Fruit fly (Drosophila melanogaster) whole organism, embryonic: Measurements from ENCODE around the gene CG7611.

ENCODE experiments used
- Abd-B ChIP-seq: fragments of 200-800 bp; sonication (Bioruptor generic); optimal IDR thresholded peaks from 2 replicates; lab custom pipeline; 2018; ENCODE audit warnings: missing biosample characterization, mild to moderate bottlenecking, missing genetic modification characterization, moderate library complexity
- Asciz ChIP-seq: fragments of 200-800 bp; sonication (Bioruptor generic); optimal IDR thresholded peaks from 2 replicates; lab custom pipeline; 2017; ENCODE audit warnings: missing biosample characterization, mild to moderate bottlenecking, missing genetic modification characterization, missing genetic modification reagents
- CG10321 ChIP-seq: fragments of 200-800 bp; sonication (Bioruptor generic); IDR thresholded peaks from 2 replicates; pipeline ENCODE4 v1.3.6; 2022; ENCODE audit warnings: missing biosample characterization, missing genetic modification characterization
- CG11085 ChIP-seq: fragments of 200-800 bp; sonication (Bioruptor generic); IDR thresholded peaks from 2 replicates; pipeline ENCODE4 v1.3.6; 2022; ENCODE audit warnings: missing biosample characterization, missing genetic modification characterization
- CG11560 ChIP-seq: fragments of 200-800 bp; sonication (Bioruptor generic); IDR thresholded peaks from 3 replicates; pipeline ENCODE4 v1.3.6; 2022; ENCODE audit warnings: missing biosample characterization, missing genetic modification characterization
- CG11696 ChIP-seq: fragments of 200-800 bp; sonication (Bioruptor generic); IDR thresholded peaks from 2 replicates; pipeline ENCODE4 v1.3.6; 2022; ENCODE audit warnings: missing biosample characterization, missing genetic modification characterization
- CG11723 ChIP-seq: fragments of 200-800 bp; sonication (Bioruptor generic); optimal IDR thresholded peaks from 2 replicates; lab custom pipeline; 2017; ENCODE audit warnings: missing biosample characterization, mild to moderate bottlenecking, missing genetic modification characterization
- CG12744 ChIP-seq: fragments of 200-800 bp; sonication (Bioruptor generic); optimal IDR thresholded peaks from 2 replicates; lab custom pipeline; 2016; ENCODE audit warnings: missing biosample characterization, missing genetic modification characterization
- CG14014 ChIP-seq: fragments of 200-800 bp; sonication (Bioruptor generic); IDR thresholded peaks from 2 replicates; pipeline ENCODE4 v1.3.6; 2022; ENCODE audit warnings: missing biosample characterization, missing genetic modification characterization
- CG15601 ChIP-seq: fragments of 200-800 bp; sonication (Bioruptor generic); optimal IDR thresholded peaks from 3 replicates; lab custom pipeline; 2019; ENCODE audit warnings: missing biosample characterization, mild to moderate bottlenecking, missing genetic modification characterization, moderate library complexity
- CG1603 ChIP-seq: fragments of 200-800 bp; sonication (Bioruptor generic); optimal IDR thresholded peaks from 2 replicates; lab custom pipeline; 2019; ENCODE audit warnings: missing biosample characterization, mild to moderate bottlenecking, missing genetic modification characterization, moderate library complexity
- CG17328 ChIP-seq: fragments of 200-800 bp; sonication (Bioruptor generic); IDR thresholded peaks from 2 replicates; pipeline ENCODE4 v1.3.6; 2022; ENCODE audit warnings: missing biosample characterization, missing genetic modification characterization
- CG2678 ChIP-seq: fragments of 200-800 bp; sonication (Bioruptor generic); optimal IDR thresholded peaks from 3 replicates; lab custom pipeline; 2019; ENCODE audit warnings: missing biosample characterization, mild to moderate bottlenecking, missing genetic modification characterization, moderate library complexity
- CG2712 ChIP-seq: fragments of 200-800 bp; optimal IDR thresholded peaks from 3 replicates; lab custom pipeline; 2019; ENCODE audit warnings: missing biosample characterization, mild to moderate bottlenecking, missing genetic modification characterization, moderate library complexity
- CG31388 ChIP-seq: fragments of 200-800 bp; sonication (Bioruptor generic); optimal IDR thresholded peaks from 2 replicates; lab custom pipeline; 2016; ENCODE audit warnings: missing biosample characterization, missing genetic modification characterization
- CG3163 ChIP-seq: fragments of 200-800 bp; sonication (Bioruptor generic); optimal IDR thresholded peaks from 3 replicates; lab custom pipeline; 2016; ENCODE audit warnings: missing biosample characterization, missing genetic modification characterization
- CG3281 ChIP-seq: fragments of 200-800 bp; sonication (Bioruptor generic); optimal IDR thresholded peaks from 3 replicates; lab custom pipeline; 2017; ENCODE audit warnings: missing biosample characterization, mild to moderate bottlenecking, missing genetic modification characterization
- CG3847 ChIP-seq: fragments of 200-800 bp; sonication (Bioruptor generic); IDR thresholded peaks from 2 replicates; pipeline ENCODE4 v1.3.6; 2022; ENCODE audit warnings: missing biosample characterization, missing genetic modification characterization
- CG6175 ChIP-seq: fragments of 200-800 bp; sonication (Bioruptor generic); IDR thresholded peaks from 3 replicates; pipeline ENCODE4 v1.3.6; 2022; ENCODE audit warnings: missing biosample characterization, missing genetic modification characterization
- CG6254 ChIP-seq: fragments of 200-800 bp; sonication (Bioruptor generic); optimal IDR thresholded peaks from 3 replicates; lab custom pipeline; 2017; ENCODE audit warnings: mild to moderate bottlenecking, missing biosample characterization, missing genetic modification reagents, missing genetic modification characterization
- CG6272 ChIP-seq: fragments of 200-800 bp; sonication (Bioruptor generic); IDR thresholded peaks from 2 replicates; pipeline ENCODE4 v1.3.6; 2022; ENCODE audit warnings: missing biosample characterization, missing genetic modification characterization
- CG6683 ChIP-seq: fragments of 200-800 bp; sonication (Bioruptor generic); optimal IDR thresholded peaks from 2 replicates; lab custom pipeline; 2017; ENCODE audit warnings: missing biosample characterization, mild to moderate bottlenecking, missing genetic modification characterization, missing genetic modification reagents
- CG8944 ChIP-seq: fragments of 200-800 bp; sonication (Bioruptor generic); optimal IDR thresholded peaks from 3 replicates; lab custom pipeline; 2016; ENCODE audit warnings: missing biosample characterization, missing genetic modification characterization
- D19A ChIP-seq: fragments of 200-800 bp; optimal IDR thresholded peaks from 3 replicates; lab custom pipeline; 2019; ENCODE audit warnings: missing biosample characterization, mild to moderate bottlenecking, missing genetic modification characterization, moderate library complexity
- Doc2 ChIP-seq: fragments of 200-800 bp; sonication (Bioruptor generic); IDR thresholded peaks from 2 replicates; pipeline ENCODE4 v1.3.6; 2022; ENCODE audit warnings: missing biosample characterization, missing genetic modification characterization
- Dp ChIP-seq: fragments of 200-800 bp; sonication (Bioruptor generic); optimal IDR thresholded peaks from 2 replicates; lab custom pipeline; 2018; ENCODE audit warnings: missing biosample characterization, mild to moderate bottlenecking, missing genetic modification characterization, moderate library complexity
- Dref ChIP-seq: fragments of 200-800 bp; sonication (Bioruptor generic); IDR thresholded peaks from 2 replicates; pipeline ENCODE4 v1.3.6; 2022; ENCODE audit warnings: missing biosample characterization, missing genetic modification characterization
- Fer3 ChIP-seq: fragments of 200-800 bp; sonication (Bioruptor generic); optimal IDR thresholded peaks from 2 replicates; lab custom pipeline; 2018; ENCODE audit warnings: missing biosample characterization, mild to moderate bottlenecking, missing genetic modification characterization, moderate library complexity
- HHEX ChIP-seq: fragments of 200-800 bp; sonication (Bioruptor generic); optimal IDR thresholded peaks from 3 replicates; lab custom pipeline; 2017; ENCODE audit warnings: missing biosample characterization, mild to moderate bottlenecking, missing genetic modification characterization, missing genetic modification reagents
- Hmx ChIP-seq: fragments of 200-800 bp; sonication (Bioruptor generic); optimal IDR thresholded peaks from 2 replicates; lab custom pipeline; 2016; ENCODE audit warnings: missing biosample characterization, missing genetic modification characterization
- Jarid2 ChIP-seq: fragments of 200-800 bp; sonication (Bioruptor generic); optimal IDR thresholded peaks from 3 replicates; lab custom pipeline; 2017; ENCODE audit warnings: mild to moderate bottlenecking, missing biosample characterization, missing genetic modification reagents, missing genetic modification characterization
- NK7.1 ChIP-seq: fragments of 200-800 bp; sonication (Bioruptor generic); optimal IDR thresholded peaks from 3 replicates; lab custom pipeline; 2016; ENCODE audit warnings: missing biosample characterization, missing genetic modification characterization
- Oli ChIP-seq: fragments of 200-800 bp; sonication (Bioruptor generic); optimal IDR thresholded peaks from 2 replicates; lab custom pipeline; 2018; ENCODE audit warnings: missing biosample characterization, mild to moderate bottlenecking, missing genetic modification characterization, moderate library complexity
- Ptx1 ChIP-seq: fragments of 200-800 bp; sonication (Bioruptor generic); IDR thresholded peaks from 2 replicates; pipeline ENCODE4 v1.3.6; 2022; ENCODE audit warnings: missing biosample characterization, missing genetic modification characterization
- ara ChIP-seq: fragments of 200-800 bp; sonication (Bioruptor generic); IDR thresholded peaks from 2 replicates; pipeline ENCODE4 v1.3.6; 2022; ENCODE audit warnings: missing biosample characterization, missing genetic modification characterization
- ase ChIP-seq: fragments of 200-800 bp; sonication (Bioruptor generic); IDR thresholded peaks from 3 replicates; pipeline ENCODE4 v1.3.6; 2022; ENCODE audit warnings: missing biosample characterization, missing genetic modification characterization
- cad ChIP-seq: fragments of >200 bp; optimal IDR thresholded peaks from 2 replicates; lab custom pipeline; 2017; ENCODE audit warnings: missing biosample characterization, missing genetic modification characterization
- ci ChIP-seq: fragments of 200-800 bp; sonication (Bioruptor generic); IDR thresholded peaks from 3 replicates; pipeline ENCODE4 v1.3.6; 2022; ENCODE audit warnings: missing biosample characterization, missing genetic modification characterization
- eve ChIP-seq, 2 experiments: fragments of >200 bp; optimal IDR thresholded peaks; 2 replicates each; lab custom pipeline; 2017; ENCODE audit warnings: missing biosample characterization in 2 of 2, missing genetic modification characterization in 2 of 2
- hkb ChIP-seq, 2 experiments: fragments of 200-800 bp in 1 of 2; fragments of >200 bp in 1 of 2; sonication (Bioruptor generic) in 1 of 2; IDR thresholded peaks in 1 of 2; optimal IDR thresholded peaks in 1 of 2; 2 replicates each; pipeline versions ENCODE4 v1.3.6 to Lab custom; 2017 to 2022; ENCODE audit warnings: missing biosample characterization in 1 of 2, missing genetic modification characterization in 1 of 2
- kah ChIP-seq: fragments of 200-800 bp; sonication (Bioruptor generic); optimal IDR thresholded peaks from 2 replicates; lab custom pipeline; 2018; ENCODE audit warnings: missing biosample characterization, mild to moderate bottlenecking, missing genetic modification characterization
- pb ChIP-seq: fragments of 200-800 bp; sonication (Bioruptor generic); optimal IDR thresholded peaks from 3 replicates; lab custom pipeline; 2016; ENCODE audit warnings: missing biosample characterization, missing genetic modification characterization
- pho ChIP-seq: fragments of 200-800 bp; sonication (Bioruptor generic); optimal IDR thresholded peaks from 2 replicates; lab custom pipeline; 2016; ENCODE audit warnings: missing biosample characterization, missing genetic modification characterization
- run ChIP-seq: fragments of 200-800 bp; sonication (Bioruptor generic); optimal IDR thresholded peaks from 3 replicates; lab custom pipeline; 2018; ENCODE audit warnings: missing biosample characterization, mild to moderate bottlenecking, missing genetic modification characterization
- schlank ChIP-seq: fragments of 200-800 bp; sonication (Bioruptor generic); optimal IDR thresholded peaks from 2 replicates; lab custom pipeline; 2018; ENCODE audit warnings: missing biosample characterization, mild to moderate bottlenecking, missing genetic modification characterization
- sd ChIP-seq: fragments of 200-800 bp; sonication (Bioruptor generic); optimal IDR thresholded peaks from 3 replicates; lab custom pipeline; 2018; ENCODE audit warnings: missing biosample characterization, mild to moderate bottlenecking, missing genetic modification characterization, moderate library complexity
- shn ChIP-seq: fragments of 200-800 bp; sonication (Bioruptor generic); optimal IDR thresholded peaks from 3 replicates; lab custom pipeline; 2016; ENCODE audit warnings: missing biosample characterization, missing genetic modification characterization
- sim ChIP-seq: fragments of 200-800 bp; sonication (Bioruptor generic); IDR thresholded peaks from 2 replicates; pipeline ENCODE4 v1.3.6; 2022; ENCODE audit warnings: missing biosample characterization, missing genetic modification characterization
- sug ChIP-seq: fragments of 200-800 bp; optimal IDR thresholded peaks from 2 replicates; lab custom pipeline; 2019; ENCODE audit warnings: missing biosample characterization, mild to moderate bottlenecking, missing genetic modification characterization, moderate library complexity

Gene CG7611

DNA sequence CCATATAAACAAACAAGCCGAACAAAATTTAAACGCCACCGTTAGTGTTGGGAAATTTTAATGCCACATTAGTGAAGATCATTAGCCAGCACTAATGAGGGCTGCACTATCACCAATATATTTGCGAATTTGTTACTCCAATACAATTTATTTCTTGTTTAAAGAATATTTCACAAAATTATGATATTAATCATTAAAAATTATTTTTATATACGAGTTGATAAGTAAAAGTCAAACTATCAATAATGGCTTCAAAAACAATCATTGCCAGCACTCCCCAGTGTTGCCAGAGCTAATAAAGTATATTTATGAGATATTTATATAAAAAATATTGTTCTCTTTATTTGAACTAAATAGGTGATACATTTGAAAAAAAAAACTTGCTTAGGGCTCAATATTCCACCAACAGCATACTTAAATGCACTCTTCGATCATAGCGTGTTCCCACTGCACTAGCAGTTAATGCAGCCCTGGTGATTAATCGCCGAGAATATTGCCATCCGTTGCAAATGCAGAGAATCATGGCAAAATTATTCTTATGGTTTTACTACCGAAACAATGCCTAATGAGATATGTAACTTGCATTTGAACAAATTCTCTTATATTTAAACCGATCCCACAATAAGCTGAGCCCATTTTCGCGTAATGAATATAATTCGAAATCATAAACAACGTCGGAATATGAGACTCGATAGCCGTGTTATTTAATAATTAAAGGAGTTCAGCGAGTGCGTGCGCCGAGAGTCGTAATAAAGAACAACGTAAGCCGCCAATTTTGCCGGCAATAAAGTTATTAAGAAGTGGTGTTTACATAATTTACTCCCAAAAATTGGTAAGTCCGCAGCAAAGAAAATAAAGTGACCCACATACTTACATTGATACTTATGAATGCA, 6.9 kb upstream of the CG7611 start, which contains the start of the genes SAK and Cdk12 (continued):
- TF ChIP-seq CG3281 (GFP tag; lab: Kevin White, UChicago) (peak; percentile 89), HHEX (GFP tag; lab: Kevin White, UChicago) (peak; percentile 85), Doc2 (GFP tag; lab: Robert Waterston, UW) (no peak), run (tag; lab: Kevin White, UChicago) (peak; percentile 40), CG17328 (GFP tag; lab: Robert Waterston, UW) (peak; percentile 74), CG14014 (peak; percentile 75), Fer3 (tag; lab: Kevin White, UChicago) (peak; percentile 82), sug (tag; lab: Kevin White, UChicago) (peak; percentile 87), Oli (tag; lab: Kevin White, UChicago) (peak; percentile 84), CG11560 (tag; lab: Robert Waterston, UW) (peak; percentile 61; the same call in 2 of the 3 replicates), CG6683 (peak; percentile 34), CG8944 (GFP tag; lab: Kevin White, UChicago) (peak; percentile 65), Jarid2 (no peak), CG10321 (no peak; the same call in 1 of the 2 replicates), sim (no peak), CG6175 (GFP tag; lab: Robert Waterston, UW) (peak; percentile 53), Hmx (GFP tag; lab: Kevin White, UChicago) (no peak), Ptx1 (GFP tag; lab: Robert Waterston, UW) (peak; percentile 88), CG11723 (GFP tag; lab: Kevin White, UChicago) (peak; percentile 74), cad (GFP tag; lab: Kevin White, UChicago) (no peak), ase (GFP tag; lab: Robert Waterston, UW) (peak; percentile 78), ci (peak; percentile 74; the same call in 2 of the 3 replicates), CG12744 (GFP tag; lab: Kevin White, UChicago) (no peak), Asciz (GFP tag; lab: Kevin White, UChicago) (peak; percentile 70), CG11085 (GFP tag; lab: Robert Waterston, UW) (peak; percentile 81), Dp (GFP tag; lab: Kevin White, UChicago) (peak; percentile 74), pho (GFP tag; lab: Kevin White, UChicago) (peak; percentile 29), Dref (peak; percentile 50), CG11696 (GFP tag; lab: Robert Waterston, UW) (no peak; the same call in 1 of the 2 replicates), CG2712 (peak; percentile 89), shn (GFP tag; lab: Kevin White, UChicago) (peak; percentile 55), CG6254 (GFP tag; lab: Kevin White, UChicago) (peak; percentile 76), schlank (tag; lab: Kevin White, UChicago) (peak; percentile 55), D19A (tag; lab: Kevin White, UChicago) (peak; percentile 77), CG6272 (peak; percentile 81), CG3163 (peak; percentile 23), eve (GFP tag; optimal IDR thresholded peaks at IDR 0.05; lab: Kevin White, UChicago) (peak in 1 of 2 experiments; percentile 78), CG3847 (GFP tag; lab: Robert Waterston, UW) (peak; percentile 86), sd (peak; percentile 43), CG31388 (peak; percentile 76), kah (GFP tag; lab: Kevin White, UChicago) (peak; percentile 65), ara (GFP tag; lab: Robert Waterston, UW) (peak; percentile 74), pb (GFP tag; lab: Kevin White, UChicago) (peak; percentile 16), NK7.1 (GFP tag; lab: Kevin White, UChicago) (peak; percentile 13), CG1603 (peak; percentile 33), Abd-B (GFP tag; lab: Kevin White, UChicago) (peak; percentile 91), CG15601 (tag; lab: Kevin White, UChicago) (peak; percentile 82), CG2678 (tag; lab: Kevin White, UChicago) (peak; percentile 90), hkb (optimal IDR thresholded peaks at IDR 0.05; lab: Kevin White, UChicago) (no peak), hkb (GFP tag; IDR thresholded peaks at IDR 0.05; lab: Robert Waterston, UW) (peak; percentile 79)
